Fruit fly (Drosophila melanogaster) whole organism: ENCODE data around the gene CG17929.

Source experiments
- CG8478 ChIP-seq: fragments of >200 bp; optimal IDR thresholded peaks from 2 replicates; lab custom pipeline; 2018; ENCODE audit warnings: inconsistent platforms
- Dll ChIP-seq: fragments of >200 bp; optimal IDR thresholded peaks from 2 replicates; lab custom pipeline; 2017
- EcR ChIP-seq, 2 experiments: fragments of >200 bp; optimal IDR thresholded peaks; 2 replicates each; lab custom pipeline; 2017; ENCODE audit warnings: missing biosample characterization in 2 of 2, missing genetic modification characterization in 2 of 2, missing genetic modification reagents in 2 of 2
- pan ChIP-seq: fragments of >200 bp; optimal IDR thresholded peaks from 2 replicates; lab custom pipeline; 2017
- psq ChIP-seq: fragments of >200 bp; optimal IDR thresholded peaks from 2 replicates; lab custom pipeline; 2017
- usp ChIP-seq: fragments of >200 bp; optimal IDR thresholded peaks from 2 replicates; lab custom pipeline; 2017; ENCODE audit warnings: missing biosample characterization, missing genetic modification characterization, mixed read lengths

The CG17929 gene

dm6 chr3R:16341817-16342374 is 16.6 kb downstream of the CG17929 start, which contains the start of the genes SF2 and pad:
SF2 (minus strand) TSS chr3R:16341988.
pad (plus strand) TSS chr3R:16342318.
- no peak for TF ChIP-seq usp (GFP tag; lab: Kevin White, UChicago)
- no peak for TF ChIP-seq EcR (GFP tag; optimal IDR thresholded peaks at IDR 0.05; lab: Kevin White, UChicago)
- TF ChIP-seq CG8478 (lab: Kevin White, UChicago) = no peak
- no peak for TF ChIP-seq pan (lab: Kevin White, UChicago)
- TF ChIP-seq Dll = no peak
- TF ChIP-seq psq (lab: Kevin White, UChicago) = no peak

- TF ChIP-seq pan (lab: Kevin White, UChicago) = no peak
- no peak for TF ChIP-seq EcR (GFP tag; optimal IDR thresholded peaks at IDR 0.05; lab: Kevin White, UChicago)
- no peak for TF ChIP-seq usp (GFP tag; lab: Kevin White, UChicago)
- no peak for TF ChIP-seq Dll
These were observed 22.5 kb downstream of the CG17929 start for dm6 chr3R:16347626-16348264.

- TF ChIP-seq usp (GFP tag; lab: Kevin White, UChicago) (no peak), psq (lab: Kevin White, UChicago) (no peak), CG8478 (lab: Kevin White, UChicago) (no peak), EcR (GFP tag; optimal IDR thresholded peaks at IDR 0.05; lab: Kevin White, UChicago) (no peak), pan (lab: Kevin White, UChicago) (no peak), Dll (no peak)
These were observed 23.0 kb downstream of the CG17929 start for dm6 chr3R:16348289-16348688.

- no peak for TF ChIP-seq Dll
- TF ChIP-seq pan (lab: Kevin White, UChicago) = no peak
- no peak for TF ChIP-seq usp (GFP tag; lab: Kevin White, UChicago)
- no peak for TF ChIP-seq psq (lab: Kevin White, UChicago)
- TF ChIP-seq CG8478 (lab: Kevin White, UChicago) = no peak
- no peak for TF ChIP-seq EcR (GFP tag; optimal IDR thresholded peaks at IDR 0.05; lab: Kevin White, UChicago)
These were observed 23.9 kb downstream of the CG17929 start, which contains the start of the genes CG14879 and Manf for dm6 chr3R:16349111-16349655. CG14879 (minus strand) TSS chr3R:16349226. Manf (plus strand) TSS chr3R:16349404.

dm6 chr3R:16350400-16350799 is 25.1 kb downstream of the CG17929 start:
- TF ChIP-seq pan (lab: Kevin White, UChicago) (no peak), CG8478 (lab: Kevin White, UChicago) (no peak), usp (GFP tag; lab: Kevin White, UChicago) (no peak), psq (lab: Kevin White, UChicago) (no peak), EcR (GFP tag; optimal IDR thresholded peaks at IDR 0.05; lab: Kevin White, UChicago) (no peak), Dll (no peak)

- TF ChIP-seq CG8478 (lab: Kevin White, UChicago) (no peak), usp (GFP tag; lab: Kevin White, UChicago) (no peak), psq (lab: Kevin White, UChicago) (no peak), Dll (no peak), EcR (GFP tag; optimal IDR thresholded peaks at IDR 0.05; lab: Kevin White, UChicago) (no peak), pan (lab: Kevin White, UChicago) (no peak)
These were observed 25.8 kb downstream of the CG17929 start for dm6 chr3R:16351044-16351443.

- TF ChIP-seq EcR (GFP tag; optimal IDR thresholded peaks at IDR 0.05; lab: Kevin White, UChicago) (no peak), Dll (no peak), CG8478 (lab: Kevin White, UChicago) (no peak), pan (lab: Kevin White, UChicago) (no peak), psq (lab: Kevin White, UChicago) (no peak), usp (GFP tag; lab: Kevin White, UChicago) (no peak)
These were observed 26.7 kb downstream of the CG17929 start for dm6 chr3R:16352039-16352438.

dm6 chr3R:16353195-16353594 is 27.9 kb downstream of the CG17929 start:
- TF ChIP-seq CG8478 (lab: Kevin White, UChicago) (no peak), Dll (no peak), pan (lab: Kevin White, UChicago) (no peak), usp (GFP tag; lab: Kevin White, UChicago) (no peak), psq (lab: Kevin White, UChicago) (no peak), EcR (GFP tag; optimal IDR thresholded peaks at IDR 0.05; lab: Kevin White, UChicago) (no peak)

dm6 chr3R:16353671-16354070 is 28.4 kb downstream of the CG17929 start:
- TF ChIP-seq Dll (no peak), psq (lab: Kevin White, UChicago) (no peak), usp (GFP tag; lab: Kevin White, UChicago) (no peak), EcR (GFP tag; optimal IDR thresholded peaks at IDR 0.05; lab: Kevin White, UChicago) (no peak), CG8478 (lab: Kevin White, UChicago) (no peak), pan (lab: Kevin White, UChicago) (no peak)

dm6 chr3R:16355393-16355943 is 30.2 kb downstream of the CG17929 start:
- TF ChIP-seq psq (lab: Kevin White, UChicago) (no peak), EcR (GFP tag; optimal IDR thresholded peaks at IDR 0.05; lab: Kevin White, UChicago) (no peak), usp (GFP tag; lab: Kevin White, UChicago) (no peak)

- no peak for TF ChIP-seq pan (lab: Kevin White, UChicago)
- TF ChIP-seq Dll = no peak
- no peak for TF ChIP-seq CG8478 (lab: Kevin White, UChicago)
- no peak for TF ChIP-seq psq (lab: Kevin White, UChicago)
- TF ChIP-seq usp (GFP tag; lab: Kevin White, UChicago) = no peak
- no peak for TF ChIP-seq EcR (GFP tag; optimal IDR thresholded peaks at IDR 0.05; lab: Kevin White, UChicago)
These were observed 31.0 kb downstream of the CG17929 start for dm6 chr3R:16356215-16356862.
